Fruit fly (Drosophila melanogaster): Measurements from ENCODE around the gene mys.

DNA sequence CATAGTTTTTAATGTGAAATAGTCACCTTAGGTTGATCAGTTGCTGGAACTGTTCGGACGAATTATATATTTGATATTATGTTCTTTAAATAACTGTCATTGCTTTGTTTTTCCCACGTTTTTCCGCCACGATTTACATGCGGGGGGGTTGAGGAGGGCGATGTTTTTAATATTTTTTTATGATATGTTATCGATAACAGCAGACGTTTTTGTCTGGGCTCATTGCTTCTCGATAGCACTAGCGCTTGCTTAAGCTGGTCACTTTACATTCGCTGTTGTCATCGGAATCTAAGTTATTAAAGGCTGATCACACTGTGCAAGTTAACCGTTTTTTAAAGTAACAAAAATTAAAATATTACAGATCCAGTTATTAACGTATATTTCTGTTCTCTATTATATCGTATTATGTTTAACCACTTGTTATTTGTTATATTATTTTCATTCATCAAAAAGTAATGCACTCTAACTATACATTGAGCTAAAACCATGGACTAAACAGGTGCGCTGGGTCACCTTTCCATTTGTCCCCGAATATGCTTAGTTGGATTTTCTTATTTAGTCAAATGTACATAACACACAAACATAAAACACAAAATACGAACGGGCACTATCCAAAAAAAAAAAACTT is 14.0 kb downstream of the mys start, which contains the start of the genes Upf2 and CG1571:
- TF ChIP-seq ttk (optimal IDR thresholded peaks at IDR 0.05) (no peak), Sin3A (optimal IDR thresholded peaks at IDR 0.05) (no peak), psq (optimal IDR thresholded peaks at IDR 0.05) (no peak)
